Fruit fly (Drosophila melanogaster) whole organism, embryonic: ENCODE measurements around the gene CG2182.

Source experiments
- Ada2b ChIP-seq: fragments of 200-800 bp; sonication (Bioruptor generic); IDR thresholded peaks from 2 replicates; pipeline ENCODE4 v1.3.6; 2022; ENCODE audit warnings: missing biosample characterization, missing genetic modification characterization
- Bgb ChIP-seq: fragments of 200-800 bp; sonication (Bioruptor generic); IDR thresholded peaks from 2 replicates; pipeline ENCODE4 v1.3.6; 2022; ENCODE audit warnings: missing biosample characterization, missing genetic modification characterization; ENCODE audit not compliant: partially characterized antibody
- Blimp-1 ChIP-seq: fragments of 200-800 bp; sonication (Bioruptor generic); optimal IDR thresholded peaks from 3 replicates; lab custom pipeline; 2018; ENCODE audit warnings: missing biosample characterization, missing genetic modification characterization, mild to moderate bottlenecking, moderate library complexity, missing genetic modification reagents
- BtbVII ChIP-seq: fragments of 200-800 bp; sonication (Bioruptor generic); optimal IDR thresholded peaks from 3 replicates; lab custom pipeline; 2017; ENCODE audit warnings: missing biosample characterization, mild to moderate bottlenecking, missing genetic modification characterization
- CG10654 ChIP-seq: fragments of 200-800 bp; sonication (Bioruptor generic); optimal IDR thresholded peaks from 2 replicates; lab custom pipeline; 2016; ENCODE audit warnings: missing biosample characterization, missing genetic modification characterization
- CG10959 ChIP-seq: fragments of 200-800 bp; sonication (Bioruptor generic); IDR thresholded peaks from 2 replicates; pipeline ENCODE4 v1.3.6; 2022; ENCODE audit warnings: missing biosample characterization, missing genetic modification characterization
- CG11247 ChIP-seq: fragments of 200-800 bp; sonication (Bioruptor generic); IDR thresholded peaks from 2 replicates; pipeline ENCODE4 v1.3.6; 2022; ENCODE audit warnings: missing biosample characterization, missing genetic modification characterization
- CG14965 ChIP-seq: fragments of 200-800 bp; sonication (Bioruptor generic); optimal IDR thresholded peaks from 2 replicates; lab custom pipeline; 2016; ENCODE audit warnings: missing biosample characterization, missing genetic modification characterization, borderline replicate concordance
- CG18476 ChIP-seq: fragments of 200-800 bp; sonication (Bioruptor generic); optimal IDR thresholded peaks from 2 replicates; lab custom pipeline; 2016; ENCODE audit warnings: missing biosample characterization, mild to moderate bottlenecking, missing genetic modification characterization
- CG2129 ChIP-seq: fragments of 200-800 bp; sonication (Bioruptor generic); IDR thresholded peaks from 2 replicates; pipeline ENCODE4 v1.3.6; 2022; ENCODE audit warnings: missing biosample characterization, missing genetic modification characterization; ENCODE audit not compliant: partially characterized antibody
- CG32767 ChIP-seq: fragments of 200-800 bp; sonication (Bioruptor generic); IDR thresholded peaks from 2 replicates; pipeline ENCODE4 v1.3.6; 2022; ENCODE audit warnings: missing biosample characterization, missing genetic modification characterization
- CG3281 ChIP-seq: fragments of 200-800 bp; sonication (Bioruptor generic); optimal IDR thresholded peaks from 3 replicates; lab custom pipeline; 2017; ENCODE audit warnings: missing biosample characterization, mild to moderate bottlenecking, missing genetic modification characterization
- CG33557 ChIP-seq: fragments of 200-800 bp; sonication (Bioruptor generic); optimal IDR thresholded peaks from 2 replicates; lab custom pipeline; 2019; ENCODE audit warnings: missing biosample characterization, mild to moderate bottlenecking, missing genetic modification characterization, moderate library complexity
- CG34376 ChIP-seq: fragments of 200-800 bp; sonication (Bioruptor generic); optimal IDR thresholded peaks from 2 replicates; lab custom pipeline; 2018; ENCODE audit warnings: missing biosample characterization, mild to moderate bottlenecking, missing genetic modification characterization
- CG4360 ChIP-seq: fragments of 200-800 bp; sonication (Bioruptor generic); IDR thresholded peaks from 2 replicates; pipeline ENCODE4 v1.3.6; 2022; ENCODE audit warnings: missing biosample characterization, missing genetic modification characterization
- CG5953 ChIP-seq: fragments of 200-800 bp; sonication (Bioruptor generic); IDR thresholded peaks from 2 replicates; pipeline ENCODE4 v1.3.6; 2022; ENCODE audit warnings: missing biosample characterization, missing genetic modification characterization
- CG6689 ChIP-seq: fragments of 200-800 bp; sonication (Bioruptor generic); IDR thresholded peaks from 2 replicates; pipeline ENCODE4 v1.3.6; 2022; ENCODE audit warnings: missing biosample characterization, missing genetic modification characterization
- CG6854 ChIP-seq: fragments of 200-800 bp; sonication (Bioruptor generic); optimal IDR thresholded peaks from 3 replicates; lab custom pipeline; 2017; ENCODE audit warnings: missing biosample characterization, mild to moderate bottlenecking, missing genetic modification characterization
- CG8478 ChIP-seq: fragments of >200 bp; optimal IDR thresholded peaks from 2 replicates; lab custom pipeline; 2018
- CG8924 ChIP-seq: fragments of 200-800 bp; optimal IDR thresholded peaks from 3 replicates; lab custom pipeline; 2019; ENCODE audit warnings: missing biosample characterization, mild to moderate bottlenecking, missing genetic modification characterization, moderate library complexity
- Chrac-16 ChIP-seq: fragments of 200-800 bp; sonication (Bioruptor generic); optimal IDR thresholded peaks from 3 replicates; lab custom pipeline; 2016; ENCODE audit warnings: missing biosample characterization, missing genetic modification characterization
- D19A ChIP-seq: fragments of 200-800 bp; optimal IDR thresholded peaks from 3 replicates; lab custom pipeline; 2019; ENCODE audit warnings: missing biosample characterization, mild to moderate bottlenecking, missing genetic modification characterization, moderate library complexity
- Dip3 ChIP-seq: fragments of 200-800 bp; sonication (Bioruptor generic); optimal IDR thresholded peaks from 3 replicates; lab custom pipeline; 2016; ENCODE audit warnings: missing biosample characterization, missing genetic modification characterization
- Doc2 ChIP-seq: fragments of 200-800 bp; sonication (Bioruptor generic); IDR thresholded peaks from 2 replicates; pipeline ENCODE4 v1.3.6; 2022; ENCODE audit warnings: missing biosample characterization, missing genetic modification characterization
- Dp ChIP-seq: fragments of 200-800 bp; sonication (Bioruptor generic); optimal IDR thresholded peaks from 2 replicates; lab custom pipeline; 2018; ENCODE audit warnings: missing biosample characterization, mild to moderate bottlenecking, missing genetic modification characterization, moderate library complexity
- Ets65A ChIP-seq: fragments of 200-800 bp; sonication (Bioruptor generic); peaks from one replicate; lab custom pipeline; 2016; ENCODE audit warnings: missing biosample characterization, missing genetic modification characterization
- Fer1 ChIP-seq: fragments of 200-800 bp; sonication (Bioruptor generic); optimal IDR thresholded peaks from 2 replicates; lab custom pipeline; 2017; ENCODE audit warnings: missing biosample characterization, mild to moderate bottlenecking, missing genetic modification characterization
- GATAe ChIP-seq: fragments of 200-800 bp; sonication (Bioruptor generic); conservative IDR thresholded peaks from 2 replicates; pipeline ENCODE4 v1.3.6; 2022; ENCODE audit warnings: missing biosample characterization, missing genetic modification characterization
- HLHmδ ChIP-seq: fragments of 200-800 bp; sonication (Bioruptor generic); optimal IDR thresholded peaks from 2 replicates; lab custom pipeline; 2018; ENCODE audit warnings: missing biosample characterization, mild to moderate bottlenecking, missing genetic modification characterization, moderate library complexity
- Hr78 ChIP-seq, 2 experiments: fragments of 200-800 bp in 1 of 2; fragments of >200 bp in 1 of 2; sonication (Bioruptor generic) in 1 of 2; optimal IDR thresholded peaks; 2 replicates each; lab custom pipeline; 2017 to 2019; ENCODE audit warnings: missing biosample characterization in 2 of 2, missing genetic modification characterization in 2 of 2, mild to moderate bottlenecking in 1 of 2, moderate library complexity in 1 of 2
- MESR4 ChIP-seq: fragments of 200-800 bp; sonication (Bioruptor generic); optimal IDR thresholded peaks from 2 replicates; lab custom pipeline; 2018; ENCODE audit warnings: missing biosample characterization, mild to moderate bottlenecking, missing genetic modification characterization, moderate library complexity
- Myb ChIP-seq: fragments of 200-800 bp; sonication (Bioruptor generic); optimal IDR thresholded peaks from 2 replicates; lab custom pipeline; 2016; ENCODE audit warnings: missing biosample characterization, missing genetic modification characterization
- Sox100B ChIP-seq: fragments of 200-800 bp; sonication (Bioruptor generic); optimal IDR thresholded peaks from 3 replicates; lab custom pipeline; 2018; ENCODE audit warnings: missing biosample characterization, mild to moderate bottlenecking, missing genetic modification characterization
- Vsx1 ChIP-seq: fragments of 200-800 bp; sonication (Bioruptor generic); optimal IDR thresholded peaks from 2 replicates; lab custom pipeline; 2017; ENCODE audit warnings: missing biosample characterization, mild to moderate bottlenecking, missing genetic modification characterization, missing genetic modification reagents
- aop ChIP-seq: fragments of 200-800 bp; sonication (Bioruptor generic); IDR thresholded peaks from 2 replicates; pipeline ENCODE4 v1.3.6; 2022; ENCODE audit warnings: missing biosample characterization, missing genetic modification characterization
- cas ChIP-seq: fragments of 200-800 bp; sonication (Bioruptor generic); IDR thresholded peaks from 2 replicates; pipeline ENCODE4 v1.3.6; 2022; ENCODE audit warnings: missing biosample characterization, missing genetic modification characterization
- chinmo ChIP-seq: fragments of 200-800 bp; sonication (Bioruptor generic); IDR thresholded peaks from 4 replicates; pipeline ENCODE4 v1.3.6; 2022; ENCODE audit warnings: missing biosample characterization, missing genetic modification characterization; ENCODE audit not compliant: partially characterized antibody
- danr ChIP-seq: fragments of 200-800 bp; sonication (Bioruptor generic); IDR thresholded peaks from 2 replicates; pipeline ENCODE4 v1.3.6; 2022; ENCODE audit warnings: missing biosample characterization, missing genetic modification characterization
- dmrt11E ChIP-seq: fragments of 200-800 bp; sonication (Bioruptor generic); optimal IDR thresholded peaks from 3 replicates; lab custom pipeline; 2018; ENCODE audit warnings: missing biosample characterization, mild to moderate bottlenecking, missing genetic modification characterization, moderate library complexity
- fd96Cb ChIP-seq: fragments of 200-800 bp; sonication (Bioruptor generic); optimal IDR thresholded peaks from 2 replicates; lab custom pipeline; 2018; ENCODE audit warnings: missing biosample characterization, mild to moderate bottlenecking, missing genetic modification characterization, moderate library complexity
- ftz-f1 ChIP-seq: fragments of 200-800 bp; sonication (Bioruptor generic); optimal IDR thresholded peaks from 2 replicates; lab custom pipeline; 2016; ENCODE audit warnings: missing biosample characterization, missing genetic modification characterization
- gsb ChIP-seq: fragments of 200-800 bp; sonication (Bioruptor generic); IDR thresholded peaks from 2 replicates; pipeline ENCODE4 v1.3.6; 2022; ENCODE audit warnings: missing biosample characterization, missing genetic modification characterization
- ken ChIP-seq: fragments of 200-800 bp; sonication (Bioruptor generic); IDR thresholded peaks from 3 replicates; pipeline ENCODE4 v1.3.6; 2022; ENCODE audit warnings: missing biosample characterization, missing genetic modification characterization
- pan ChIP-seq, 4 experiments: fragments of >200 bp in 3 of 4; fragments of 200-800 bp in 1 of 4; sonication (Bioruptor generic) in 1 of 4; optimal IDR thresholded peaks in 3 of 4; IDR thresholded peaks in 1 of 4; 2 replicates each; pipeline versions ENCODE4 v1.3.6 to Lab custom; 2017 to 2022; ENCODE audit warnings: missing biosample characterization in 2 of 4, missing genetic modification characterization in 2 of 4, mixed read lengths in 1 of 4
- run ChIP-seq: fragments of 200-800 bp; sonication (Bioruptor generic); optimal IDR thresholded peaks from 3 replicates; lab custom pipeline; 2018; ENCODE audit warnings: missing biosample characterization, mild to moderate bottlenecking, missing genetic modification characterization
- sqz ChIP-seq: fragments of 200-800 bp; sonication (Bioruptor generic); optimal IDR thresholded peaks from 3 replicates; lab custom pipeline; 2018; ENCODE audit warnings: missing biosample characterization, mild to moderate bottlenecking, missing genetic modification characterization
- toy ChIP-seq: fragments of 200-800 bp; sonication (Bioruptor generic); IDR thresholded peaks from 2 replicates; pipeline ENCODE4 v1.3.6; 2022; ENCODE audit warnings: missing biosample characterization, missing genetic modification characterization
- ttk ChIP-seq: fragments of 200-800 bp; sonication (Bioruptor generic); IDR thresholded peaks from 2 replicates; pipeline ENCODE4 v2.1.2; 2022; ENCODE audit warnings: missing biosample characterization, missing genetic modification characterization

CG2182 gene

dm6 chr3R:5668928-5669739, 9.4 kb upstream of the CG2182 start, which contains the start of the genes Xe7 and Atg17 (continued):
- TF ChIP-seq CG4360 (GFP tag; lab: Robert Waterston, UW) (no peak), toy (GFP tag; lab: Robert Waterston, UW) (peak; percentile 80), Dip3 (GFP tag; lab: Kevin White, UChicago) (peak; percentile 93), ftz-f1 (GFP tag; lab: Kevin White, UChicago) (peak; percentile 68), Sox100B (GFP tag; lab: Kevin White, UChicago) (peak; percentile 89), Doc2 (GFP tag; lab: Robert Waterston, UW) (peak; percentile 42; the same call in 1 of the 2 replicates), sqz (GFP tag; lab: Kevin White, UChicago) (peak; percentile 87), CG3281 (GFP tag; lab: Kevin White, UChicago) (peak; percentile 88), ken (GFP tag; lab: Robert Waterston, UW) (peak; percentile 92), gsb (GFP tag; lab: Robert Waterston, UW) (peak; percentile 76), ttk (peak; percentile 82), CG33557 (GFP tag; lab: Kevin White, UChicago) (peak; percentile 90), Dp (GFP tag; lab: Kevin White, UChicago) (peak; percentile 13), D19A (peak; percentile 79), CG6689 (GFP tag; lab: Robert Waterston, UW) (peak; percentile 98), CG14965 (no peak), Bgb (GFP tag; lab: Robert Waterston, UW) (peak; percentile 53), Myb (GFP tag; lab: Kevin White, UChicago) (peak; percentile 66), Chrac-16 (peak; percentile 96), MESR4 (peak; percentile 96), danr (GFP tag; lab: Robert Waterston, UW) (peak; percentile 83), Vsx1 (GFP tag; lab: Kevin White, UChicago) (no peak), Hr78 (GFP tag; optimal IDR thresholded peaks at IDR 0.05; lab: Kevin White, UChicago) (no peak), Ada2b (GFP tag; lab: Robert Waterston, UW) (peak; percentile 84), CG34376 (GFP tag; lab: Kevin White, UChicago) (peak; percentile 68), dmrt11E (tag; lab: Kevin White, UChicago) (peak; percentile 86), CG11247 (GFP tag; lab: Robert Waterston, UW) (peak; percentile 90), GATAe (GFP tag; lab: Robert Waterston, UW) (peak; percentile 90), CG32767 (GFP tag; lab: Robert Waterston, UW) (peak; percentile 81), Fer1 (GFP tag; lab: Kevin White, UChicago) (peak; percentile 83), HLHmδ (GFP tag; lab: Kevin White, UChicago) (no peak), Ets65A (GFP tag; lab: Kevin White, UChicago) (peak; percentile 99), CG2129 (GFP tag; lab: Robert Waterston, UW) (peak; percentile 37; the same call in 1 of the 2 replicates), CG6854 (peak; percentile 25), run (tag; lab: Kevin White, UChicago) (peak; percentile 55), Blimp-1 (GFP tag; lab: Kevin White, UChicago) (peak; percentile 83), BtbVII (peak; percentile 77), CG5953 (GFP tag; lab: Robert Waterston, UW) (peak; percentile 57; the same call in 1 of the 2 replicates), pan (optimal IDR thresholded peaks at IDR 0.05; lab: Kevin White, UChicago) (no peak), pan (GFP tag; optimal IDR thresholded peaks at IDR 0.05 in 1 of 2, IDR thresholded peaks at IDR 0.05 in 1 of 2) (peak in 1 of 2 experiments; percentile 91), cas (GFP tag; lab: Robert Waterston, UW) (peak; percentile 66; the same call in 1 of the 2 replicates), CG10654 (GFP tag; lab: Kevin White, UChicago) (peak; percentile 91), CG8478 (no peak), aop (GFP tag; lab: Robert Waterston, UW) (no peak), chinmo (no peak), CG8924 (peak; percentile 89), CG10959 (GFP tag; lab: Robert Waterston, UW) (peak; percentile 60), CG18476 (GFP tag; lab: Kevin White, UChicago) (peak; percentile 81), fd96Cb (tag; lab: Kevin White, UChicago) (peak; percentile 93)
